Fruit fly (Drosophila melanogaster) whole organism: ENCODE data around the gene JTBR.

ENCODE experiments used
- pan ChIP-seq: fragments of >200 bp; optimal IDR thresholded peaks from 2 replicates; lab custom pipeline; 2017
- psq ChIP-seq: fragments of >200 bp; optimal IDR thresholded peaks from 2 replicates; lab custom pipeline; 2017

DNA sequence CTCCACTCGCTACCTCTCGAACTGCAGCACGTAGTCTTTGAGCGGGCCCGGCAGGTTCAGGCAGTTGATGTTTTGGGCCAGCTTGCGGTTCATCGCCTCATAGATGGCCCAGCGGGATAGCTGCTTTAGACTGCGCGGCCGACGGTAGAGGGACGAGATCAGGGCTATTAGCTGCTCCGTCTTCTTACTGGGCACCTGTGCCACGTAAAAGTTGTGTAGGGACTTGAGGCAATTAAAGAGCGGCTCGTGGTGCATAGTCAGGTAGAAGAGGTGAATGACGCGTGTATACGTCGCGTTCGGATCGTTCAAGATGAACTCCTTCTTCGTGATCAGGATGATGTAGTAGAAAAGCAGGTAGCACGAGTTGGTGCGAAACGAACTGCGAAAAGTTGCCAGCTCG is 30.1 kb downstream of the JTBR start:
- TF ChIP-seq pan (lab: Kevin White, UChicago) (no peak), psq (lab: Kevin White, UChicago) (no peak)
